Fruit fly (Drosophila melanogaster): ENCODE measurements around the gene CG4598.

The CG4598 gene

dm6 chr2L:9894193-9894592 is 24.2 kb upstream of the CG4598 start:
- TF ChIP-seq D1 (tag; optimal IDR thresholded peaks at IDR 0.05) = no peak

- TF ChIP-seq gl (tag; optimal IDR thresholded peaks at IDR 0.05) = peak; percentile 8
- TF ChIP-seq CG14655 (GFP tag; optimal IDR thresholded peaks at IDR 0.05) = no peak
- TF ChIP-seq CG4496 (GFP tag; IDR thresholded peaks at IDR 0.05) = peak; percentile 7; the same call in 1 of the 3 replicates
- peak; percentile 45 for TF ChIP-seq CG15710 (tag; optimal IDR thresholded peaks at IDR 0.05)
- TF ChIP-seq fd96Ca (GFP tag; IDR thresholded peaks at IDR 0.05) = no peak
- TF ChIP-seq Pif1B (GFP tag; optimal IDR thresholded peaks at IDR 0.05) = peak; percentile 48
- peak; percentile 59 for TF ChIP-seq Snoo (tag; optimal IDR thresholded peaks at IDR 0.05)
- peak; percentile 30 for TF ChIP-seq D1 (tag; optimal IDR thresholded peaks at IDR 0.05)
These were observed 23.5 kb upstream of the CG4598 start, which contains the start of gene Bka for dm6 chr2L:9894871-9895364. Gene Bka, plus strand, starts transcription at chr2L:9895287.

dm6 chr2L:9897296-9897695 is 21.1 kb upstream of the CG4598 start, which contains the start of gene RpS2:
Gene RpS2, minus strand, starts transcription at chr2L:9897552.
- peak; percentile 10 for TF ChIP-seq CG15710 (tag; optimal IDR thresholded peaks at IDR 0.05)
- TF ChIP-seq Pif1B (GFP tag; optimal IDR thresholded peaks at IDR 0.05) = peak; percentile 37
- TF ChIP-seq gl (tag; optimal IDR thresholded peaks at IDR 0.05) = no peak

dm6 chr2L:9903028-9903427 is 15.4 kb upstream of the CG4598 start, which contains the start of gene Muc30E:
Gene Muc30E, minus strand, starts transcription at chr2L:9903128.
- TF ChIP-seq CG12605 (GFP tag; IDR thresholded peaks at IDR 0.05) = no peak
- no peak for TF ChIP-seq gl (tag; optimal IDR thresholded peaks at IDR 0.05)
- no peak for TF ChIP-seq CG8301 (tag; optimal IDR thresholded peaks at IDR 0.05)
- no peak for TF ChIP-seq Pif1A (GFP tag; optimal IDR thresholded peaks at IDR 0.05)
- no peak for TF ChIP-seq CG32121 (GFP tag; IDR thresholded peaks at IDR 0.05)
- no peak for TF ChIP-seq CG14655 (GFP tag; optimal IDR thresholded peaks at IDR 0.05)
- no peak for TF ChIP-seq CG9948 (tag; optimal IDR thresholded peaks at IDR 0.05)
- no peak for TF ChIP-seq CG17806 (tag; optimal IDR thresholded peaks at IDR 0.05)
- no peak for TF ChIP-seq CG34367 (tag; optimal IDR thresholded peaks at IDR 0.05)
- no peak for TF ChIP-seq CG13204 (GFP tag; optimal IDR thresholded peaks at IDR 0.05)
- TF ChIP-seq D1 (tag; optimal IDR thresholded peaks at IDR 0.05) = no peak
- TF ChIP-seq CG15710 (tag; optimal IDR thresholded peaks at IDR 0.05) = no peak
- no peak for TF ChIP-seq Snoo (tag; optimal IDR thresholded peaks at IDR 0.05)
- no peak for TF ChIP-seq CG8159 (tag; optimal IDR thresholded peaks at IDR 0.05)
- no peak for TF ChIP-seq Ets98B (GFP tag; IDR thresholded peaks at IDR 0.05)
- TF ChIP-seq fd96Ca (GFP tag; IDR thresholded peaks at IDR 0.05) = no peak
- no peak for TF ChIP-seq rn (GFP tag; IDR thresholded peaks at IDR 0.05)

DNA sequence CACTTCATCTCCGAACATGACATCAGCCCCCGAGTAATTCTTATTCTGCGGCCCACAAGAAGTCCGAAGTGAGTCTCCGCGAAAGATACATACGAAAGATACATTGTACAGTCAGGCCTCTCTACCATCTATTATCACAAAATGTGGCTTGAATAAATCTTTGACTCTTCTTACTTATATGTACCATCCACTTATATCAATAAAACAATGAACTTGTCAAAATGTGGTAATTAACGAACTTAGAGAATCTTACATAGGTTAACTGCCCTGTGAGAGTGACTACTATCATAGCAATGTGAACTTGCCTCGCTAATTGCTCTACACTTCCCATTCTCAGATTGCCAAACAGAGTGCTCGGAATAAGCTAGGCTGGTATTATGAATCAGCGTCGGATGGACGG is 11.8 kb upstream of the CG4598 start:
- TF ChIP-seq Snoo (tag; optimal IDR thresholded peaks at IDR 0.05) = no peak
- TF ChIP-seq CG8159 (tag; optimal IDR thresholded peaks at IDR 0.05) = peak; percentile 43
- TF ChIP-seq CG4496 (GFP tag; IDR thresholded peaks at IDR 0.05) = peak; percentile 78
- TF ChIP-seq CG14655 (GFP tag; optimal IDR thresholded peaks at IDR 0.05) = peak; percentile 55
- TF ChIP-seq Ets98B (GFP tag; IDR thresholded peaks at IDR 0.05) = peak; percentile 74
- no peak for TF ChIP-seq CG34367 (tag; optimal IDR thresholded peaks at IDR 0.05)
- no peak for TF ChIP-seq EcR (GFP tag; optimal IDR thresholded peaks at IDR 0.05)
- no peak for TF ChIP-seq CG10348 (GFP tag; IDR thresholded peaks at IDR 0.05)
- peak; percentile 61 for TF ChIP-seq CG8301 (tag; optimal IDR thresholded peaks at IDR 0.05)
- TF ChIP-seq Pif1B (GFP tag; optimal IDR thresholded peaks at IDR 0.05) = peak; percentile 17
- no peak for TF ChIP-seq CG13204 (GFP tag; optimal IDR thresholded peaks at IDR 0.05)
- peak; percentile 21 for TF ChIP-seq gl (tag; optimal IDR thresholded peaks at IDR 0.05)
- TF ChIP-seq fd96Ca (GFP tag; IDR thresholded peaks at IDR 0.05) = peak; percentile 76; the same call in 2 of the 3 replicates
- peak; percentile 12 for TF ChIP-seq CG9948 (tag; optimal IDR thresholded peaks at IDR 0.05)
- no peak for TF ChIP-seq D1 (tag; optimal IDR thresholded peaks at IDR 0.05)
- TF ChIP-seq CG15710 (tag; optimal IDR thresholded peaks at IDR 0.05) = no peak
- peak; percentile 70 for TF ChIP-seq CG12605 (GFP tag; IDR thresholded peaks at IDR 0.05)
- TF ChIP-seq Pif1A (GFP tag; optimal IDR thresholded peaks at IDR 0.05) = peak; percentile 2
- no peak for TF ChIP-seq rn (GFP tag; IDR thresholded peaks at IDR 0.05)
- TF ChIP-seq CG17806 (tag; optimal IDR thresholded peaks at IDR 0.05) = peak; percentile 38
- peak; percentile 56; the same call in 1 of the 2 replicates for TF ChIP-seq CG32121 (GFP tag; IDR thresholded peaks at IDR 0.05)

dm6 chr2L:9907320-9908256 is 10.8 kb upstream of the CG4598 start:
- TF ChIP-seq CG8301 (tag; optimal IDR thresholded peaks at IDR 0.05) = no peak
- TF ChIP-seq CG13204 (GFP tag; optimal IDR thresholded peaks at IDR 0.05) = peak; percentile 56
- TF ChIP-seq CG12605 (GFP tag; IDR thresholded peaks at IDR 0.05) = no peak
- TF ChIP-seq D1 (tag; optimal IDR thresholded peaks at IDR 0.05) = no peak
- TF ChIP-seq EcR (GFP tag; optimal IDR thresholded peaks at IDR 0.05) = peak; percentile 60
- TF ChIP-seq CG15710 (tag; optimal IDR thresholded peaks at IDR 0.05) = peak; percentile 13
- TF ChIP-seq CG8159 (tag; optimal IDR thresholded peaks at IDR 0.05) = no peak
- TF ChIP-seq CG10348 (GFP tag; IDR thresholded peaks at IDR 0.05) = no peak
- TF ChIP-seq Ets98B (GFP tag; IDR thresholded peaks at IDR 0.05) = peak; percentile 31; the same call in 1 of the 2 replicates
- TF ChIP-seq Pif1B (GFP tag; optimal IDR thresholded peaks at IDR 0.05) = peak; percentile 19
- TF ChIP-seq fd96Ca (GFP tag; IDR thresholded peaks at IDR 0.05) = no peak
- no peak for TF ChIP-seq Snoo (tag; optimal IDR thresholded peaks at IDR 0.05)
- TF ChIP-seq gl (tag; optimal IDR thresholded peaks at IDR 0.05) = peak; percentile 44
- TF ChIP-seq CG34367 (tag; optimal IDR thresholded peaks at IDR 0.05) = no peak
- no peak for TF ChIP-seq rn (GFP tag; IDR thresholded peaks at IDR 0.05)
- TF ChIP-seq CG32121 (GFP tag; IDR thresholded peaks at IDR 0.05) = no peak
- TF ChIP-seq CG9948 (tag; optimal IDR thresholded peaks at IDR 0.05) = no peak
- TF ChIP-seq Pif1A (GFP tag; optimal IDR thresholded peaks at IDR 0.05) = no peak
- no peak for TF ChIP-seq CG14655 (GFP tag; optimal IDR thresholded peaks at IDR 0.05)
- peak; percentile 60 for TF ChIP-seq CG4496 (GFP tag; IDR thresholded peaks at IDR 0.05)
- no peak for TF ChIP-seq CG17806 (tag; optimal IDR thresholded peaks at IDR 0.05)

All from whole organism, pupa.